Worm (Caenorhabditis elegans) whole organism, L3 larva: ENCODE data around the gene pqn-10.

Source experiments
- elt-1 ChIP-seq: fragments of 150-350 bp; optimal IDR thresholded peaks from 2 replicates; lab custom pipeline; 2014; ENCODE audit warnings: missing biosample characterization, missing genetic modification characterization
- hmg-11 ChIP-seq: sonication (generic microtip); optimal IDR thresholded peaks from 2 replicates; lab custom pipeline; 2016; ENCODE audit warnings: missing genetic modification characterization, missing compliant biosample characterization
- ztf-4 ChIP-seq: fragments of 150-350 bp; optimal IDR thresholded peaks from 2 replicates; lab custom pipeline; 2014; ENCODE audit warnings: missing biosample characterization, missing genetic modification characterization

- TF ChIP-seq hmg-11 (tag; lab: Kevin White, UChicago) = no peak
- TF ChIP-seq ztf-4 (tag; lab: Kevin White, UChicago) = no peak
- no peak for TF ChIP-seq elt-1 (tag; lab: Kevin White, UChicago)
Measured at ce11 chrIII:6508327-6508726, 19.7 kb upstream of the pqn-10 start.
